4 fruit fly cellular contexts compared by ENCODE assay signal in genomic region chr3L:10368817-10369216, dm6.
TF ChIP-seq lines count a peak whose summit lies in the region.

No protein-coding gene starts in this region.

- no peak for TF ChIP-seq CTCF in whole organism, embryonic (GFP tag; optimal IDR thresholded peaks at IDR 0.05; lab: Kevin White, UChicago)

TF ChIP-seq in whole organism, adult, 20 proteins besides CTCF, POLR2A, EP300 and RAD21:
- TF ChIP-seq tj (GFP tag; optimal IDR thresholded peaks at IDR 0.05; lab: Kevin White, UChicago) = peak; percentile 48
- no peak for TF ChIP-seq CG12768 (GFP tag; optimal IDR thresholded peaks at IDR 0.05; lab: Kevin White, UChicago)
- TF ChIP-seq CG14711 (tag; optimal IDR thresholded peaks at IDR 0.05; lab: Kevin White, UChicago) = no peak
- no peak for TF ChIP-seq CG7101 (tag; optimal IDR thresholded peaks at IDR 0.05; lab: Kevin White, UChicago)
- TF ChIP-seq pad (GFP tag; optimal IDR thresholded peaks at IDR 0.05; lab: Kevin White, UChicago) = no peak
- peak; percentile 69 for TF ChIP-seq kay (GFP tag; lab: Kevin White, UChicago; ENCODE audit: borderline replicate concordance)
- no peak for TF ChIP-seq CG11617 (GFP tag; optimal IDR thresholded peaks at IDR 0.05; lab: Kevin White, UChicago)
- no peak for TF ChIP-seq bab1 (GFP tag; optimal IDR thresholded peaks at IDR 0.05; lab: Kevin White, UChicago)
- no peak for TF ChIP-seq Crg-1 (GFP tag; optimal IDR thresholded peaks at IDR 0.05; lab: Kevin White, UChicago)
- no peak for TF ChIP-seq CG5204 (GFP tag; optimal IDR thresholded peaks at IDR 0.05; lab: Kevin White, UChicago)
- TF ChIP-seq CG1620 (GFP tag; optimal IDR thresholded peaks at IDR 0.05; lab: Kevin White, UChicago) = no peak
TF ChIP-seq in whole organism, adult: peak in this region for 2.

TF ChIP-seq in whole organism, embryonic, 481 proteins besides CTCF, POLR2A, EP300 and RAD21:
- TF ChIP-seq CrebB (tag; optimal IDR thresholded peaks at IDR 0.05; lab: Kevin White, UChicago) (no peak), grau (tag; optimal IDR thresholded peaks at IDR 0.05; lab: Kevin White, UChicago) (peak; percentile 26), CG3847 (GFP tag; IDR thresholded peaks at IDR 0.05; lab: Robert Waterston, UW) (0 out of 2 replicates have a peak, but pooled peaks have one; percentile 13), bcd (GFP tag; optimal IDR thresholded peaks at IDR 0.05; lab: Kevin White, UChicago) (no peak), vvl (GFP tag; IDR thresholded peaks at IDR 0.05; lab: Robert Waterston, UW) (peak; percentile 46), Ets65A (GFP tag; lab: Kevin White, UChicago) (peak; percentile 42), Drgx (GFP tag; IDR thresholded peaks at IDR 0.05; lab: Robert Waterston, UW) (peak; percentile 34; the same call in 1 of the 2 replicates), HHEX (GFP tag; optimal IDR thresholded peaks at IDR 0.05; lab: Kevin White, UChicago) (peak; percentile 1), CG6175 (GFP tag; IDR thresholded peaks at IDR 0.05; lab: Robert Waterston, UW) (no peak), CG12769 (tag; optimal IDR thresholded peaks at IDR 0.05; lab: Kevin White, UChicago) (peak; percentile 9), Med (GFP tag; lab: Kevin White, UChicago) (peak; percentile 77)

TF ChIP-seq in whole organism, prepupa, 60 proteins besides CTCF, POLR2A, EP300 and RAD21:
- TF ChIP-seq CG32006 (GFP tag; optimal IDR thresholded peaks at IDR 0.05; lab: Kevin White, UChicago) = no peak
- TF ChIP-seq Lpt (GFP tag; optimal IDR thresholded peaks at IDR 0.05; lab: Kevin White, UChicago) = no peak
- 0 out of 2 replicates have a peak, but pooled peaks have one; percentile 20 for TF ChIP-seq Gug (GFP tag; IDR thresholded peaks at IDR 0.05; lab: Robert Waterston, UW)
- TF ChIP-seq Eip78C (GFP tag; lab: Kevin White, UChicago) = peak; percentile 16
- no peak for TF ChIP-seq CG6163 (GFP tag; IDR thresholded peaks at IDR 0.05; lab: Robert Waterston, UW)
- no peak for TF ChIP-seq svp (GFP tag; lab: Kevin White, UChicago)
- TF ChIP-seq esn (GFP tag; optimal IDR thresholded peaks at IDR 0.05; lab: Kevin White, UChicago) = no peak
- TF ChIP-seq eg (GFP tag; IDR thresholded peaks at IDR 0.05; lab: Robert Waterston, UW) = 0 out of 3 replicates have a peak, but pooled peaks have one; percentile 10
- TF ChIP-seq CG15336 (GFP tag; IDR thresholded peaks at IDR 0.05; lab: Robert Waterston, UW) = no peak
- no peak for TF ChIP-seq CG6808 (GFP tag; optimal IDR thresholded peaks at IDR 0.05; lab: Kevin White, UChicago)
- no peak for TF ChIP-seq CG6854 (GFP tag; optimal IDR thresholded peaks at IDR 0.05; lab: Kevin White, UChicago)

TF ChIP-seq in whole organism, pupa, 21 proteins besides CTCF, POLR2A, EP300 and RAD21:
- no peak for TF ChIP-seq CG14655 (GFP tag; optimal IDR thresholded peaks at IDR 0.05; lab: Kevin White, UChicago)
- TF ChIP-seq CG32121 (GFP tag; IDR thresholded peaks at IDR 0.05; lab: Robert Waterston, UW) = peak; percentile 42; the same call in 1 of the 2 replicates
- peak; percentile 51; the same call in 1 of the 3 replicates for TF ChIP-seq CG4496 (GFP tag; IDR thresholded peaks at IDR 0.05; lab: Robert Waterston, UW)
TF ChIP-seq in whole organism, pupa: peak in this region for 2.
